Worm (Caenorhabditis elegans): ENCODE measurements around the gene C33F10.1.
A peak's percentile ranks its signal among the peaks of the same experiment; 100 is the strongest.
"Not testable (repeated sequence)": the region's sequence is repeated elsewhere in the genome, so short reads cannot be mapped to it uniquely, and the experiment has no call there.

DNA sequence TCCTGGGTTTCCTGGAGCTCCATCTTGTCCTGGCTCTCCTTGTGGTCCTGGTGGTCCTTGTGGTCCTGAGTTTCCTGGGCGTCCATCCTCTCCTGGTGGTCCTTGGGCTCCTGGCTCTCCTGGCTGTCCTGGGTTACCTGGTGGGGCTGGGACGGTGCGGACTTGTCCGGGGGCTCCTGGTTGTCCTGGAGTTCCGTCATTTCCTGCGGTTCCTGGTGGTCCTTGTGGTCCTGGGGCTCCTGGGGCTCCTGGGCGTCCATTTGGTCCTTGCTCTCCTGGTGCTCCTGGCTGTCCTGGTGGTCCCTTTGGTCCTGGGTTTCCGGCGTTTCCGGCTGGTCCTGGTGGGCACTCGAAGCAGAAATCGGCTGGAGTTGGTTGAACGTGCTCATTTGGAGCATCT lies 37.5 kb downstream of the C33F10.1 start:
- not testable (repeated sequence) for TF ChIP-seq klf-2 (GFP tag; conservative IDR thresholded peaks at IDR 0.05); med-1 (GFP tag; optimal IDR thresholded peaks at IDR 0.05; ENCODE audit: insufficient read depth); cog-1 (tag; optimal IDR thresholded peaks at IDR 0.05); T22C8.4 (GFP tag; IDR thresholded peaks at IDR 0.05); flt-1 (GFP tag; IDR thresholded peaks at IDR 0.05)
- TF ChIP-seq ref-1 (GFP tag; conservative IDR thresholded peaks at IDR 0.05), result 0 out of 2 replicates have a peak, but pooled peaks have one; percentile 9
- 0 out of 2 replicates have a peak, but pooled peaks have one; percentile 60 for TF ChIP-seq tab-1 (GFP tag; IDR thresholded peaks at IDR 0.05)

All from whole organism, midembryonic.